Worm (Caenorhabditis elegans) whole organism, L4/young adult: Measurements from ENCODE around the gene fip-7.

Experiments used
- W03F9.2 ChIP-seq: fragments of 150-350 bp; optimal IDR thresholded peaks from 2 replicates; lab custom pipeline; 2014; ENCODE audit warnings: missing biosample characterization, missing genetic modification characterization
- dao-5 ChIP-seq: sonication (generic microtip); optimal IDR thresholded peaks from 2 replicates; lab custom pipeline; 2016; ENCODE audit warnings: missing genotype, missing genetic modification characterization, moderate library complexity, missing compliant biosample characterization
- him-1 ChIP-seq: sonication (generic microtip); optimal IDR thresholded peaks from 2 replicates; lab custom pipeline; 2016; ENCODE audit warnings: missing genotype, missing genetic modification reagents, missing genetic modification characterization, missing compliant biosample characterization

- TF ChIP-seq dao-5 (tag; lab: Kevin White, UChicago) (no peak), W03F9.2 (tag; lab: Kevin White, UChicago) (no peak), him-1 (tag; lab: Kevin White, UChicago) (no peak)
Measured at ce11 chrIV:16622522-16622921, 3.5 kb upstream of the fip-7 start.
